Worm (Caenorhabditis elegans): Measurements from ENCODE around the gene dph-1.

dph-1 gene

ce11 chrIII:3706586-3706985 lies at the start of gene dph-1:
Gene dph-1 (plus strand): TSS chrIII:3706886.
- TF ChIP-seq him-1 (tag; optimal IDR thresholded peaks at IDR 0.05) (no peak), dao-5 (tag; optimal IDR thresholded peaks at IDR 0.05) (no peak), W03F9.2 (tag; optimal IDR thresholded peaks at IDR 0.05) (no peak)

- TF ChIP-seq dao-5 (tag; optimal IDR thresholded peaks at IDR 0.05) (no peak), W03F9.2 (tag; optimal IDR thresholded peaks at IDR 0.05) (no peak), him-1 (tag; optimal IDR thresholded peaks at IDR 0.05) (no peak)
Measured at ce11 chrIII:3657479-3657878, 49.2 kb upstream of the dph-1 start, which contains the start of gene C46F11.5. Gene C46F11.5 (minus strand): TSS chrIII:3657606.

- TF ChIP-seq dao-5 (tag; optimal IDR thresholded peaks at IDR 0.05) (no peak), W03F9.2 (tag; optimal IDR thresholded peaks at IDR 0.05) (peak; percentile 27), him-1 (tag; optimal IDR thresholded peaks at IDR 0.05) (peak; percentile 62)
Measured at ce11 chrIII:3664224-3664623, 42.5 kb upstream of the dph-1 start, which contains the start of gene C46F11.4. Gene C46F11.4 (minus strand): TSS chrIII:3664304.

ce11 chrIII:3670336-3670735 lies 36.4 kb upstream of the dph-1 start, which contains the start of gene C46F11.6:
Gene C46F11.6 (minus strand): TSS chrIII:3670436.
- TF ChIP-seq him-1 (tag; optimal IDR thresholded peaks at IDR 0.05) (no peak), W03F9.2 (tag; optimal IDR thresholded peaks at IDR 0.05) (no peak), dao-5 (tag; optimal IDR thresholded peaks at IDR 0.05) (no peak)

- TF ChIP-seq dao-5 (tag; optimal IDR thresholded peaks at IDR 0.05) (no peak), W03F9.2 (tag; optimal IDR thresholded peaks at IDR 0.05) (no peak), him-1 (tag; optimal IDR thresholded peaks at IDR 0.05) (no peak)
Measured at ce11 chrIII:3670984-3671383, 35.7 kb upstream of the dph-1 start.

ce11 chrIII:3672839-3673238 lies 33.8 kb upstream of the dph-1 start:
- TF ChIP-seq dao-5 (tag; optimal IDR thresholded peaks at IDR 0.05) = no peak
- TF ChIP-seq W03F9.2 (tag; optimal IDR thresholded peaks at IDR 0.05) = no peak
- TF ChIP-seq him-1 (tag; optimal IDR thresholded peaks at IDR 0.05) = no peak

- TF ChIP-seq dao-5 (tag; optimal IDR thresholded peaks at IDR 0.05) = no peak
- TF ChIP-seq W03F9.2 (tag; optimal IDR thresholded peaks at IDR 0.05) = no peak
- TF ChIP-seq him-1 (tag; optimal IDR thresholded peaks at IDR 0.05) = no peak
Measured at ce11 chrIII:3674149-3674548, 32.5 kb upstream of the dph-1 start.

- TF ChIP-seq him-1 (tag; optimal IDR thresholded peaks at IDR 0.05) = no peak
- TF ChIP-seq W03F9.2 (tag; optimal IDR thresholded peaks at IDR 0.05) = no peak
- no peak for TF ChIP-seq dao-5 (tag; optimal IDR thresholded peaks at IDR 0.05)
Measured at ce11 chrIII:3675480-3675879, 31.2 kb upstream of the dph-1 start.

ce11 chrIII:3677378-3677777 lies 29.3 kb upstream of the dph-1 start:
- no peak for TF ChIP-seq W03F9.2 (tag; optimal IDR thresholded peaks at IDR 0.05)
- peak; percentile 92 for TF ChIP-seq him-1 (tag; optimal IDR thresholded peaks at IDR 0.05)
- no peak for TF ChIP-seq dao-5 (tag; optimal IDR thresholded peaks at IDR 0.05)

- TF ChIP-seq W03F9.2 (tag; optimal IDR thresholded peaks at IDR 0.05) = no peak
- no peak for TF ChIP-seq dao-5 (tag; optimal IDR thresholded peaks at IDR 0.05)
- TF ChIP-seq him-1 (tag; optimal IDR thresholded peaks at IDR 0.05) = no peak
Measured at ce11 chrIII:3679083-3679482, 27.6 kb upstream of the dph-1 start.

ce11 chrIII:3681351-3681938 lies 25.2 kb upstream of the dph-1 start:
- no peak for TF ChIP-seq dao-5 (tag; optimal IDR thresholded peaks at IDR 0.05)
- no peak for TF ChIP-seq W03F9.2 (tag; optimal IDR thresholded peaks at IDR 0.05)
- TF ChIP-seq him-1 (tag; optimal IDR thresholded peaks at IDR 0.05) = no peak

- TF ChIP-seq him-1 (tag; optimal IDR thresholded peaks at IDR 0.05) (no peak), W03F9.2 (tag; optimal IDR thresholded peaks at IDR 0.05) (no peak), dao-5 (tag; optimal IDR thresholded peaks at IDR 0.05) (no peak)
Measured at ce11 chrIII:3682869-3683403, 23.8 kb upstream of the dph-1 start.

- TF ChIP-seq dao-5 (tag; optimal IDR thresholded peaks at IDR 0.05) = no peak
- no peak for TF ChIP-seq W03F9.2 (tag; optimal IDR thresholded peaks at IDR 0.05)
- TF ChIP-seq him-1 (tag; optimal IDR thresholded peaks at IDR 0.05) = no peak
Measured at ce11 chrIII:3692516-3692915, 14.2 kb upstream of the dph-1 start.

- TF ChIP-seq dao-5 (tag; optimal IDR thresholded peaks at IDR 0.05) (no peak), W03F9.2 (tag; optimal IDR thresholded peaks at IDR 0.05) (no peak), him-1 (tag; optimal IDR thresholded peaks at IDR 0.05) (no peak)
Measured at ce11 chrIII:3694572-3694971, 12.1 kb upstream of the dph-1 start, which contains the start of gene npr-15. Gene npr-15 (minus strand): TSS chrIII:3694672.

ce11 chrIII:3698366-3698765 lies 8.3 kb upstream of the dph-1 start:
- no peak for TF ChIP-seq him-1 (tag; optimal IDR thresholded peaks at IDR 0.05)
- no peak for TF ChIP-seq W03F9.2 (tag; optimal IDR thresholded peaks at IDR 0.05)
- no peak for TF ChIP-seq dao-5 (tag; optimal IDR thresholded peaks at IDR 0.05)

Data from whole organism, L4/young adult.